Fruit fly (Drosophila melanogaster): ENCODE data around the gene Iris.
A peak's percentile ranks its signal among the peaks of the same experiment; 100 is the strongest.

DNA sequence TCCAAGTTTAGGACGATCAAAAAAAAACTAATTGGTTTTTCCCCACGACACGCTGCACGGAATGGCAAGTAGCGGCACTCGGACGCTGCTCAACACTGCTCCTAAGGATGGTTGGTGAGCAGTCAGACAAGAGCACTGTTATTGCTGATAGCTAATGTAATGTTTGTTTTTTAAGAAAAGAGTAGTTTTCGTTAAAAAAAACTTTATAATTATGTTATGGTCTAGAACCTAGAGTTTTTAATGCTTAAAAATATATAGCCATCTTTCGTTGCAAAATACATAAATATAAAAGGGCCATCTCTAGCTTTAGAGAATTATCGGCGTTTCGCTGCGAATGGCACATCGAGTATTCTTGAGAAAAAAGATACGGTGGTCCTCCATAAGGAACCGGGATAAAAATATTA is 38.8 kb upstream of the Iris start, which contains the start of the genes Charon and CG4887:
- peak; percentile 83 for TF ChIP-seq psq (GFP tag; optimal IDR thresholded peaks at IDR 0.05)
- TF ChIP-seq CG9705 (GFP tag; optimal IDR thresholded peaks at IDR 0.05) = peak; percentile 73
- peak; percentile 89 for TF ChIP-seq ey (GFP tag; optimal IDR thresholded peaks at IDR 0.05)
- TF ChIP-seq br (GFP tag; optimal IDR thresholded peaks at IDR 0.05) = no peak
- no peak for TF ChIP-seq CG32264 (GFP tag; optimal IDR thresholded peaks at IDR 0.05)
- TF ChIP-seq Rel (GFP tag; optimal IDR thresholded peaks at IDR 0.05) = no peak
- peak; percentile 100 for TF ChIP-seq Rel (tag; optimal IDR thresholded peaks at IDR 0.05)
- TF ChIP-seq pan (optimal IDR thresholded peaks at IDR 0.05) = no peak
- TF ChIP-seq dl (GFP tag; optimal IDR thresholded peaks at IDR 0.05; ENCODE audit: insufficient read depth in 1 of 2, partially characterized antibody in 2 of 2) = no peak
- TF ChIP-seq Hr83 (GFP tag; optimal IDR thresholded peaks at IDR 0.05; ENCODE audit: poor library complexity, severe bottlenecking) = peak; percentile 16
- no peak for TF ChIP-seq jim (GFP tag; optimal IDR thresholded peaks at IDR 0.05)
- TF ChIP-seq Dif (GFP tag; optimal IDR thresholded peaks at IDR 0.05; ENCODE audit: partially characterized antibody) = no peak
- TF ChIP-seq h (GFP tag; optimal IDR thresholded peaks at IDR 0.05) = peak; percentile 94
